Fruit fly (Drosophila melanogaster) whole organism, embryonic: ENCODE results near the gene CG1632.

Experiments used
- Aef1 ChIP-seq: fragments of 200-800 bp; sonication (Bioruptor generic); IDR thresholded peaks from 3 replicates; pipeline ENCODE4 v1.3.6; 2022; ENCODE audit warnings: missing biosample characterization, missing genetic modification characterization
- CG1024 ChIP-seq: fragments of 200-800 bp; sonication (Bioruptor generic); IDR thresholded peaks from 2 replicates; pipeline ENCODE4 v1.3.6; 2022; ENCODE audit warnings: missing biosample characterization, missing genetic modification characterization
- CG10431 ChIP-seq: fragments of 200-800 bp; sonication (Bioruptor generic); optimal IDR thresholded peaks from 3 replicates; lab custom pipeline; 2018; ENCODE audit warnings: missing biosample characterization, mild to moderate bottlenecking, missing genetic modification characterization
- CG10979 ChIP-seq: fragments of 200-800 bp; sonication (Bioruptor generic); optimal IDR thresholded peaks from 2 replicates; lab custom pipeline; 2018; ENCODE audit warnings: missing biosample characterization, mild to moderate bottlenecking, missing genetic modification characterization, moderate library complexity
- CG11093 ChIP-seq: fragments of 200-800 bp; sonication (Bioruptor generic); IDR thresholded peaks from 3 replicates; pipeline ENCODE4 v1.3.6; 2022; ENCODE audit warnings: missing biosample characterization, missing genetic modification characterization
- CG11456 ChIP-seq: fragments of 200-800 bp; sonication (Bioruptor generic); IDR thresholded peaks from 3 replicates; pipeline ENCODE4 v1.3.6; 2022; ENCODE audit warnings: missing biosample characterization, missing genetic modification characterization
- CG11560 ChIP-seq: fragments of 200-800 bp; sonication (Bioruptor generic); IDR thresholded peaks from 3 replicates; pipeline ENCODE4 v1.3.6; 2022; ENCODE audit warnings: missing biosample characterization, missing genetic modification characterization
- CG12155 ChIP-seq: fragments of 200-800 bp; sonication (Bioruptor generic); optimal IDR thresholded peaks from 3 replicates; lab custom pipeline; 2016; ENCODE audit warnings: missing biosample characterization, missing genetic modification characterization
- CG1603 ChIP-seq: fragments of 200-800 bp; sonication (Bioruptor generic); optimal IDR thresholded peaks from 2 replicates; lab custom pipeline; 2019; ENCODE audit warnings: missing biosample characterization, mild to moderate bottlenecking, missing genetic modification characterization, moderate library complexity
- CG16779 ChIP-seq: fragments of 200-800 bp; sonication (Bioruptor generic); IDR thresholded peaks from 2 replicates; pipeline ENCODE4 v1.3.6; 2022; ENCODE audit warnings: missing biosample characterization, missing genetic modification characterization
- CG18011 ChIP-seq: fragments of 200-800 bp; sonication (Bioruptor generic); optimal IDR thresholded peaks from 2 replicates; lab custom pipeline; 2017; ENCODE audit warnings: missing biosample characterization, missing genetic modification characterization, mild to moderate bottlenecking, moderate library complexity, missing genotype
- CG2202 ChIP-seq: fragments of 200-800 bp; sonication (Bioruptor generic); optimal IDR thresholded peaks from 2 replicates; lab custom pipeline; 2018; ENCODE audit warnings: missing biosample characterization, mild to moderate bottlenecking, missing genetic modification characterization
- CG3065 ChIP-seq: fragments of 200-800 bp; sonication (Bioruptor generic); optimal IDR thresholded peaks from 2 replicates; lab custom pipeline; 2016; ENCODE audit warnings: missing biosample characterization, missing genetic modification characterization
- CG32767 ChIP-seq: fragments of 200-800 bp; sonication (Bioruptor generic); IDR thresholded peaks from 2 replicates; pipeline ENCODE4 v1.3.6; 2022; ENCODE audit warnings: missing biosample characterization, missing genetic modification characterization
- CG3995 ChIP-seq: fragments of 200-800 bp; sonication (Bioruptor generic); optimal IDR thresholded peaks from 3 replicates; lab custom pipeline; 2016; ENCODE audit warnings: missing biosample characterization, missing genetic modification characterization
- CG4282 ChIP-seq: fragments of 200-800 bp; sonication (Bioruptor generic); optimal IDR thresholded peaks from 2 replicates; lab custom pipeline; 2016; ENCODE audit warnings: missing biosample characterization, missing genetic modification characterization
- CG4854 ChIP-seq: fragments of 200-800 bp; sonication (Bioruptor generic); optimal IDR thresholded peaks from 2 replicates; lab custom pipeline; 2016; ENCODE audit warnings: missing biosample characterization, missing genetic modification characterization, inconsistent platforms
- CG6175 ChIP-seq: fragments of 200-800 bp; sonication (Bioruptor generic); IDR thresholded peaks from 3 replicates; pipeline ENCODE4 v1.3.6; 2022; ENCODE audit warnings: missing biosample characterization, missing genetic modification characterization
- CG6765 ChIP-seq: fragments of 200-800 bp; sonication (Bioruptor generic); optimal IDR thresholded peaks from 3 replicates; lab custom pipeline; 2017; ENCODE audit warnings: missing biosample characterization, mild to moderate bottlenecking, missing genetic modification characterization
- CG7556 ChIP-seq: fragments of 200-800 bp; sonication (Bioruptor generic); optimal IDR thresholded peaks from 2 replicates; lab custom pipeline; 2017; ENCODE audit warnings: missing biosample characterization, mild to moderate bottlenecking, missing genetic modification characterization
- CG8359 ChIP-seq: fragments of 200-800 bp; sonication (Bioruptor generic); optimal IDR thresholded peaks from 2 replicates; lab custom pipeline; 2017; ENCODE audit warnings: missing biosample characterization, mild to moderate bottlenecking, missing genetic modification characterization, borderline replicate concordance
- CG8765 ChIP-seq: fragments of 200-800 bp; sonication (Bioruptor generic); IDR thresholded peaks from 2 replicates; pipeline ENCODE4 v1.3.6; 2022; ENCODE audit warnings: missing biosample characterization, missing genetic modification characterization
- D19A ChIP-seq: fragments of 200-800 bp; optimal IDR thresholded peaks from 3 replicates; lab custom pipeline; 2019; ENCODE audit warnings: missing biosample characterization, mild to moderate bottlenecking, missing genetic modification characterization, moderate library complexity
- Fer3 ChIP-seq: fragments of 200-800 bp; sonication (Bioruptor generic); optimal IDR thresholded peaks from 2 replicates; lab custom pipeline; 2018; ENCODE audit warnings: missing biosample characterization, mild to moderate bottlenecking, missing genetic modification characterization, moderate library complexity
- MBD-R2 ChIP-seq: fragments of 200-800 bp; sonication (Bioruptor generic); IDR thresholded peaks from 2 replicates; pipeline ENCODE4 v1.3.6; 2022; ENCODE audit warnings: missing biosample characterization, missing genetic modification characterization
- NFAT ChIP-seq: fragments of 200-800 bp; sonication (Bioruptor generic); IDR thresholded peaks from 2 replicates; pipeline ENCODE4 v1.3.6; 2022; ENCODE audit warnings: missing biosample characterization, missing genetic modification characterization
- Nf-YB ChIP-seq: fragments of 200-800 bp; sonication (Bioruptor generic); optimal IDR thresholded peaks from 3 replicates; lab custom pipeline; 2019; ENCODE audit warnings: missing biosample characterization, mild to moderate bottlenecking, missing genetic modification characterization, moderate library complexity
- Ravus ChIP-seq: fragments of 200-800 bp; sonication (Bioruptor generic); IDR thresholded peaks from 2 replicates; pipeline ENCODE4 v1.3.6; 2022; ENCODE audit warnings: missing biosample characterization, missing genetic modification characterization
- Spps ChIP-seq: fragments of 200-800 bp; sonication (Bioruptor generic); optimal IDR thresholded peaks from 2 replicates; lab custom pipeline; 2018; ENCODE audit warnings: missing biosample characterization, mild to moderate bottlenecking, missing genetic modification characterization
- Sry-β ChIP-seq: fragments of 200-800 bp; sonication (Bioruptor generic); optimal IDR thresholded peaks from 2 replicates; lab custom pipeline; 2018; ENCODE audit warnings: missing biosample characterization, mild to moderate bottlenecking, missing genetic modification characterization, moderate library complexity
- abd-A ChIP-seq: fragments of 200-800 bp; sonication (Bioruptor generic); optimal IDR thresholded peaks from 3 replicates; lab custom pipeline; 2019; ENCODE audit warnings: missing biosample characterization, mild to moderate bottlenecking, missing genetic modification characterization, moderate library complexity
- btn ChIP-seq: fragments of 200-800 bp; sonication (Bioruptor generic); optimal IDR thresholded peaks from 2 replicates; lab custom pipeline; 2016; ENCODE audit warnings: missing biosample characterization, missing genetic modification characterization
- cas ChIP-seq: fragments of 200-800 bp; sonication (Bioruptor generic); IDR thresholded peaks from 2 replicates; pipeline ENCODE4 v1.3.6; 2022; ENCODE audit warnings: missing biosample characterization, missing genetic modification characterization
- caup ChIP-seq: fragments of 200-800 bp; sonication (Bioruptor generic); optimal IDR thresholded peaks from 3 replicates; lab custom pipeline; 2017; ENCODE audit warnings: missing biosample characterization, mild to moderate bottlenecking, missing genetic modification characterization, moderate library complexity; ENCODE audit not compliant: severe bottlenecking
- chm ChIP-seq: fragments of 200-800 bp; sonication (Bioruptor generic); IDR thresholded peaks from 2 replicates; pipeline ENCODE4 v1.3.6; 2022; ENCODE audit warnings: missing biosample characterization, missing genetic modification characterization
- dpn ChIP-seq, 2 experiments: fragments of 200-800 bp; sonication (Bioruptor generic); optimal IDR thresholded peaks; 3 replicates each; lab custom pipeline; 2016; ENCODE audit warnings: missing biosample characterization in 2 of 2, missing genetic modification characterization in 2 of 2
- dysf ChIP-seq: fragments of 200-800 bp; sonication (Bioruptor generic); IDR thresholded peaks from 3 replicates; pipeline ENCODE4 v1.3.6; 2022; ENCODE audit warnings: missing biosample characterization, missing genetic modification characterization
- fd102C ChIP-seq: fragments of 200-800 bp; sonication (Bioruptor generic); optimal IDR thresholded peaks from 2 replicates; lab custom pipeline; 2018; ENCODE audit warnings: missing biosample characterization, mild to moderate bottlenecking, missing genetic modification characterization, moderate library complexity
- fu2 ChIP-seq: fragments of 200-800 bp; sonication (Bioruptor generic); optimal IDR thresholded peaks from 2 replicates; lab custom pipeline; 2016; ENCODE audit warnings: missing biosample characterization, missing genetic modification characterization
- inv ChIP-seq: fragments of 200-800 bp; sonication (Bioruptor generic); IDR thresholded peaks from 2 replicates; pipeline ENCODE4 v1.3.6; 2022; ENCODE audit warnings: missing biosample characterization, missing genetic modification characterization; ENCODE audit not compliant: partially characterized antibody
- kay ChIP-seq: fragments of 200-800 bp; sonication (Bioruptor generic); optimal IDR thresholded peaks from 2 replicates; lab custom pipeline; 2016; ENCODE audit warnings: missing biosample characterization, missing genetic modification characterization
- lilli ChIP-seq: fragments of 200-800 bp; sonication (Bioruptor generic); optimal IDR thresholded peaks from 3 replicates; lab custom pipeline; 2016; ENCODE audit warnings: missing biosample characterization, missing genetic modification characterization
- nom ChIP-seq: fragments of 200-800 bp; sonication (Bioruptor generic); optimal IDR thresholded peaks from 2 replicates; lab custom pipeline; 2017; ENCODE audit warnings: missing biosample characterization, missing genetic modification characterization, mild to moderate bottlenecking, moderate library complexity, missing genetic modification reagents
- phol ChIP-seq: fragments of 200-800 bp; sonication (Bioruptor generic); optimal IDR thresholded peaks from 3 replicates; lab custom pipeline; 2018; ENCODE audit warnings: missing biosample characterization, mild to moderate bottlenecking, missing genetic modification characterization, moderate library complexity
- pita ChIP-seq: fragments of 200-800 bp; sonication (Bioruptor generic); optimal IDR thresholded peaks from 2 replicates; lab custom pipeline; 2017; ENCODE audit warnings: missing biosample characterization, mild to moderate bottlenecking, missing genetic modification characterization
- row ChIP-seq: fragments of 200-800 bp; sonication (Bioruptor generic); IDR thresholded peaks from 3 replicates; pipeline ENCODE4 v1.3.6; 2022; ENCODE audit warnings: missing biosample characterization, missing genetic modification characterization
- slbo ChIP-seq: fragments of 200-800 bp; sonication (Bioruptor generic); IDR thresholded peaks from 2 replicates; pipeline ENCODE4 v1.3.6; 2022; ENCODE audit warnings: missing biosample characterization, missing genetic modification characterization

CG1632 gene

dm6 chrX:8271363-8272061 lies 19.0 kb downstream of the CG1632 start, which contains the start of gene Corp (continued):
- TF ChIP-seq CG6175 (GFP tag; lab: Robert Waterston, UW) (no peak), nom (peak; percentile 67), CG4282 (GFP tag; lab: Kevin White, UChicago) (no peak), D19A (tag; lab: Kevin White, UChicago) (peak; percentile 52), abd-A (tag; lab: Kevin White, UChicago) (no peak), kay (no peak), CG3995 (GFP tag; lab: Kevin White, UChicago) (no peak), CG7556 (GFP tag; lab: Kevin White, UChicago) (peak; percentile 37), lilli (GFP tag; lab: Kevin White, UChicago) (no peak), CG8359 (GFP tag; lab: Kevin White, UChicago) (no peak), CG10431 (GFP tag; lab: Kevin White, UChicago) (no peak), slbo (GFP tag; lab: Robert Waterston, UW) (0 out of 2 replicates have a peak, but pooled peaks have one; percentile 15), Sry-β (no peak), CG12155 (no peak), CG16779 (GFP tag; lab: Robert Waterston, UW) (no peak), phol (tag; lab: Kevin White, UChicago) (peak; percentile 37), NFAT (no peak), CG11560 (tag; lab: Robert Waterston, UW) (no peak), CG8765 (GFP tag; lab: Robert Waterston, UW) (0 out of 2 replicates have a peak, but pooled peaks have one; percentile 9), CG10979 (peak; percentile 32), CG6765 (no peak), CG11456 (GFP tag; lab: Robert Waterston, UW) (no peak), fu2 (no peak), CG4854 (no peak), CG11093 (GFP tag; lab: Robert Waterston, UW) (no peak), row (peak; percentile 44; the same call in 2 of the 3 replicates), Ravus (GFP tag; lab: Robert Waterston, UW) (no peak), CG2202 (tag; lab: Kevin White, UChicago) (peak; percentile 17), btn (GFP tag; lab: Kevin White, UChicago) (no peak), Nf-YB (GFP tag; lab: Kevin White, UChicago) (no peak), Fer3 (tag; lab: Kevin White, UChicago) (no peak), pita (GFP tag; lab: Kevin White, UChicago) (no peak), chm (GFP tag; lab: Robert Waterston, UW) (no peak), Spps (tag; lab: Kevin White, UChicago) (no peak), dpn (GFP tag; optimal IDR thresholded peaks at IDR 0.05; lab: Kevin White, UChicago) (peak in 1 of 2 experiments; percentile 24), MBD-R2 (GFP tag; lab: Robert Waterston, UW) (0 out of 2 replicates have a peak, but pooled peaks have one; percentile 7), fd102C (no peak), dysf (GFP tag; lab: Robert Waterston, UW) (peak; percentile 48; the same call in 2 of the 3 replicates), CG3065 (no peak), CG18011 (GFP tag; lab: Kevin White, UChicago) (no peak), CG32767 (GFP tag; lab: Robert Waterston, UW) (no peak), CG1024 (GFP tag; lab: Robert Waterston, UW) (no peak), CG1603 (tag; lab: Kevin White, UChicago) (no peak), caup (GFP tag; lab: Kevin White, UChicago) (no peak), cas (no peak), inv (no peak), Aef1 (GFP tag; lab: Robert Waterston, UW) (no peak)
